Fruit fly (Drosophila melanogaster) whole organism, embryonic: ENCODE results near the gene Actn.

ENCODE experiments used
- Antp ChIP-seq: fragments of 200-800 bp; sonication (Bioruptor generic); optimal IDR thresholded peaks from 3 replicates; lab custom pipeline; 2016; ENCODE audit warnings: missing biosample characterization, missing genetic modification characterization
- CG10209 ChIP-seq: fragments of 200-800 bp; sonication (Bioruptor generic); optimal IDR thresholded peaks from 3 replicates; lab custom pipeline; 2017; ENCODE audit warnings: missing biosample characterization, mild to moderate bottlenecking, missing genetic modification characterization, missing genetic modification reagents
- CG10959 ChIP-seq: fragments of 200-800 bp; sonication (Bioruptor generic); IDR thresholded peaks from 2 replicates; pipeline ENCODE4 v1.3.6; 2022; ENCODE audit warnings: missing biosample characterization, missing genetic modification characterization
- CG11093 ChIP-seq: fragments of 200-800 bp; sonication (Bioruptor generic); IDR thresholded peaks from 3 replicates; pipeline ENCODE4 v1.3.6; 2022; ENCODE audit warnings: missing biosample characterization, missing genetic modification characterization
- CG12219 ChIP-seq: fragments of 200-800 bp; sonication (Bioruptor generic); optimal IDR thresholded peaks from 3 replicates; lab custom pipeline; 2018; ENCODE audit warnings: missing biosample characterization, mild to moderate bottlenecking, missing genetic modification characterization
- CG12236 ChIP-seq: fragments of 200-800 bp; sonication (Bioruptor generic); optimal IDR thresholded peaks from 2 replicates; lab custom pipeline; 2016; ENCODE audit warnings: missing biosample characterization, missing genetic modification characterization
- CG13287 ChIP-seq: fragments of 200-800 bp; sonication (Bioruptor generic); IDR thresholded peaks from 2 replicates; pipeline ENCODE4 v1.3.6; 2022; ENCODE audit warnings: missing biosample characterization, missing genetic modification characterization; ENCODE audit not compliant: partially characterized antibody
- CG13296 ChIP-seq: fragments of 200-800 bp; sonication (Bioruptor generic); optimal IDR thresholded peaks from 3 replicates; lab custom pipeline; 2018; ENCODE audit warnings: missing biosample characterization, mild to moderate bottlenecking, missing genetic modification characterization
- CG14710 ChIP-seq: fragments of 200-800 bp; sonication (Bioruptor generic); optimal IDR thresholded peaks from 3 replicates; lab custom pipeline; 2019; ENCODE audit warnings: missing biosample characterization, mild to moderate bottlenecking, missing genetic modification characterization, moderate library complexity
- CG2202 ChIP-seq: fragments of 200-800 bp; sonication (Bioruptor generic); optimal IDR thresholded peaks from 2 replicates; lab custom pipeline; 2018; ENCODE audit warnings: missing biosample characterization, mild to moderate bottlenecking, missing genetic modification characterization
- CG33213 ChIP-seq: fragments of 200-800 bp; sonication (Bioruptor generic); optimal IDR thresholded peaks from 3 replicates; lab custom pipeline; 2016; ENCODE audit warnings: missing biosample characterization, missing genetic modification characterization
- CG4282 ChIP-seq: fragments of 200-800 bp; sonication (Bioruptor generic); optimal IDR thresholded peaks from 2 replicates; lab custom pipeline; 2016; ENCODE audit warnings: missing biosample characterization, missing genetic modification characterization
- CG4617 ChIP-seq: fragments of 200-800 bp; sonication (Bioruptor generic); optimal IDR thresholded peaks from 3 replicates; lab custom pipeline; 2016; ENCODE audit warnings: missing biosample characterization, missing genetic modification characterization, borderline replicate concordance
- CG4854 ChIP-seq: fragments of 200-800 bp; sonication (Bioruptor generic); optimal IDR thresholded peaks from 2 replicates; lab custom pipeline; 2016; ENCODE audit warnings: missing biosample characterization, missing genetic modification characterization, inconsistent platforms
- CG6689 ChIP-seq: fragments of 200-800 bp; sonication (Bioruptor generic); IDR thresholded peaks from 2 replicates; pipeline ENCODE4 v1.3.6; 2022; ENCODE audit warnings: missing biosample characterization, missing genetic modification characterization
- CG7745 ChIP-seq: fragments of 200-800 bp; sonication (Bioruptor generic); optimal IDR thresholded peaks from 2 replicates; lab custom pipeline; 2018; ENCODE audit warnings: missing biosample characterization, mild to moderate bottlenecking, missing genetic modification characterization, moderate library complexity
- CG8765 ChIP-seq: fragments of 200-800 bp; sonication (Bioruptor generic); IDR thresholded peaks from 2 replicates; pipeline ENCODE4 v1.3.6; 2022; ENCODE audit warnings: missing biosample characterization, missing genetic modification characterization
- CG8924 ChIP-seq: fragments of 200-800 bp; optimal IDR thresholded peaks from 3 replicates; lab custom pipeline; 2019; ENCODE audit warnings: missing biosample characterization, mild to moderate bottlenecking, missing genetic modification characterization, moderate library complexity
- CTCF ChIP-seq: fragments of 200-800 bp; sonication (Bioruptor generic); optimal IDR thresholded peaks from 2 replicates; lab custom pipeline; 2017; ENCODE audit warnings: missing biosample characterization, mild to moderate bottlenecking, missing genetic modification characterization, moderate library complexity
- Chrac-16 ChIP-seq: fragments of 200-800 bp; sonication (Bioruptor generic); optimal IDR thresholded peaks from 3 replicates; lab custom pipeline; 2016; ENCODE audit warnings: missing biosample characterization, missing genetic modification characterization
- Dek ChIP-seq: fragments of 200-800 bp; sonication (Bioruptor generic); optimal IDR thresholded peaks from 3 replicates; lab custom pipeline; 2019; ENCODE audit warnings: missing biosample characterization, mild to moderate bottlenecking, missing genetic modification characterization, moderate library complexity
- Mes4 ChIP-seq: fragments of 200-800 bp; sonication (Bioruptor generic); optimal IDR thresholded peaks from 2 replicates; lab custom pipeline; 2016; ENCODE audit warnings: missing biosample characterization, missing genetic modification characterization
- NC2α ChIP-seq: fragments of 200-800 bp; sonication (Bioruptor generic); optimal IDR thresholded peaks from 2 replicates; lab custom pipeline; 2016; ENCODE audit warnings: missing biosample characterization, missing genetic modification characterization
- NK7.1 ChIP-seq: fragments of 200-800 bp; sonication (Bioruptor generic); optimal IDR thresholded peaks from 3 replicates; lab custom pipeline; 2016; ENCODE audit warnings: missing biosample characterization, missing genetic modification characterization
- NfI ChIP-seq: fragments of 200-800 bp; sonication (Bioruptor generic); optimal IDR thresholded peaks from 3 replicates; lab custom pipeline; 2018; ENCODE audit warnings: missing biosample characterization, mild to moderate bottlenecking, missing genetic modification characterization, moderate library complexity
- Oaz ChIP-seq: fragments of 200-800 bp; sonication (Bioruptor generic); IDR thresholded peaks from 2 replicates; pipeline ENCODE4 v1.3.6; 2022; ENCODE audit warnings: missing biosample characterization, missing genetic modification characterization
- Ptx1 ChIP-seq: fragments of 200-800 bp; sonication (Bioruptor generic); IDR thresholded peaks from 2 replicates; pipeline ENCODE4 v1.3.6; 2022; ENCODE audit warnings: missing biosample characterization, missing genetic modification characterization
- Ravus ChIP-seq: fragments of 200-800 bp; sonication (Bioruptor generic); IDR thresholded peaks from 2 replicates; pipeline ENCODE4 v1.3.6; 2022; ENCODE audit warnings: missing biosample characterization, missing genetic modification characterization
- TFAM ChIP-seq: fragments of 200-800 bp; sonication (Bioruptor generic); optimal IDR thresholded peaks from 2 replicates; lab custom pipeline; 2017; ENCODE audit warnings: missing biosample characterization, missing genetic modification characterization, inconsistent platforms
- Xrp1 ChIP-seq: fragments of 200-800 bp; sonication (Bioruptor generic); IDR thresholded peaks from 2 replicates; pipeline ENCODE4 v1.3.6; 2022; ENCODE audit warnings: missing biosample characterization, missing genetic modification characterization
- ab ChIP-seq: fragments of 200-800 bp; sonication (Bioruptor generic); optimal IDR thresholded peaks from 2 replicates; lab custom pipeline; 2016; ENCODE audit warnings: missing biosample characterization, missing genetic modification characterization
- amos ChIP-seq: fragments of 200-800 bp; sonication (Bioruptor generic); IDR thresholded peaks from 2 replicates; pipeline ENCODE4 v1.3.6; 2022; ENCODE audit warnings: missing biosample characterization, missing genetic modification characterization; ENCODE audit not compliant: partially characterized antibody
- bsh ChIP-seq, 2 experiments: fragments of 200-800 bp; sonication (Bioruptor generic); optimal IDR thresholded peaks; 2 replicates each; lab custom pipeline; 2017 to 2018; ENCODE audit warnings: mild to moderate bottlenecking in 2 of 2, missing biosample characterization in 2 of 2, missing genetic modification characterization in 2 of 2, moderate library complexity in 1 of 2
- cato ChIP-seq: fragments of 200-800 bp; sonication (Bioruptor generic); optimal IDR thresholded peaks from 2 replicates; lab custom pipeline; 2016; ENCODE audit warnings: missing biosample characterization, missing genetic modification characterization, borderline replicate concordance
- chif ChIP-seq, 2 experiments: fragments of 200-800 bp; sonication (Bioruptor generic); optimal IDR thresholded peaks; 3 replicates each; lab custom pipeline; 2016; ENCODE audit warnings: missing biosample characterization in 2 of 2, missing genetic modification characterization in 2 of 2
- chn ChIP-seq: fragments of 200-800 bp; sonication (Bioruptor generic); optimal IDR thresholded peaks from 2 replicates; lab custom pipeline; 2016; ENCODE audit warnings: missing biosample characterization, missing genetic modification characterization
- danr ChIP-seq: fragments of 200-800 bp; sonication (Bioruptor generic); IDR thresholded peaks from 2 replicates; pipeline ENCODE4 v1.3.6; 2022; ENCODE audit warnings: missing biosample characterization, missing genetic modification characterization
- grau ChIP-seq: fragments of 200-800 bp; optimal IDR thresholded peaks from 3 replicates; lab custom pipeline; 2019; ENCODE audit warnings: missing biosample characterization, mild to moderate bottlenecking, missing genetic modification characterization, moderate library complexity
- grn ChIP-seq: fragments of 200-800 bp; sonication (Bioruptor generic); optimal IDR thresholded peaks from 3 replicates; lab custom pipeline; 2017; ENCODE audit warnings: missing biosample characterization, missing genetic modification characterization
- inv ChIP-seq: fragments of 200-800 bp; sonication (Bioruptor generic); IDR thresholded peaks from 2 replicates; pipeline ENCODE4 v1.3.6; 2022; ENCODE audit warnings: missing biosample characterization, missing genetic modification characterization; ENCODE audit not compliant: partially characterized antibody
- mirr ChIP-seq: fragments of 200-800 bp; sonication (Bioruptor generic); optimal IDR thresholded peaks from 3 replicates; lab custom pipeline; 2018; ENCODE audit warnings: missing biosample characterization, mild to moderate bottlenecking, missing genetic modification characterization
- pan ChIP-seq, 4 experiments: fragments of >200 bp in 3 of 4; fragments of 200-800 bp in 1 of 4; sonication (Bioruptor generic) in 1 of 4; optimal IDR thresholded peaks in 3 of 4; IDR thresholded peaks in 1 of 4; 2 replicates each; pipeline versions ENCODE4 v1.3.6 to Lab custom; 2017 to 2022; ENCODE audit warnings: missing biosample characterization in 2 of 4, missing genetic modification characterization in 2 of 4, mixed read lengths in 1 of 4
- peb ChIP-seq: fragments of 200-800 bp; sonication (Bioruptor generic); IDR thresholded peaks from 2 replicates; pipeline ENCODE4 v1.3.6; 2022; ENCODE audit warnings: missing biosample characterization, missing genetic modification characterization
- pho ChIP-seq: fragments of 200-800 bp; sonication (Bioruptor generic); optimal IDR thresholded peaks from 2 replicates; lab custom pipeline; 2016; ENCODE audit warnings: missing biosample characterization, missing genetic modification characterization
- pnt ChIP-seq: fragments of 200-800 bp; sonication (Bioruptor generic); optimal IDR thresholded peaks from 3 replicates; lab custom pipeline; 2016; ENCODE audit warnings: missing biosample characterization, missing genetic modification characterization
- row ChIP-seq: fragments of 200-800 bp; sonication (Bioruptor generic); IDR thresholded peaks from 3 replicates; pipeline ENCODE4 v1.3.6; 2022; ENCODE audit warnings: missing biosample characterization, missing genetic modification characterization
- schlank ChIP-seq: fragments of 200-800 bp; sonication (Bioruptor generic); optimal IDR thresholded peaks from 2 replicates; lab custom pipeline; 2018; ENCODE audit warnings: missing biosample characterization, mild to moderate bottlenecking, missing genetic modification characterization
- shn ChIP-seq: fragments of 200-800 bp; sonication (Bioruptor generic); optimal IDR thresholded peaks from 3 replicates; lab custom pipeline; 2016; ENCODE audit warnings: missing biosample characterization, missing genetic modification characterization
- so ChIP-seq: fragments of 200-800 bp; sonication (Bioruptor generic); IDR thresholded peaks from 3 replicates; pipeline ENCODE4 v1.3.6; 2022; ENCODE audit warnings: missing biosample characterization, missing genetic modification characterization
- zfh1 ChIP-seq: fragments of 200-800 bp; sonication (Bioruptor generic); IDR thresholded peaks from 3 replicates; pipeline ENCODE4 v1.3.6; 2022; ENCODE audit warnings: missing biosample characterization, missing genetic modification characterization

Gene Actn

dm6 chrX:2080367-2080927 is 38.3 kb upstream of the Actn start, which contains the start of the genes CG16903 and Unc-76 (continued):
- TF ChIP-seq Antp (GFP tag; lab: Kevin White, UChicago) (peak; percentile 6), Ptx1 (GFP tag; lab: Robert Waterston, UW) (no peak), grn (GFP tag; lab: Kevin White, UChicago) (no peak), CG8765 (GFP tag; lab: Robert Waterston, UW) (no peak), CG4617 (GFP tag; lab: Kevin White, UChicago) (peak; percentile 90), CG8924 (tag; lab: Kevin White, UChicago) (peak; percentile 78), Dek (peak; percentile 65), CG13296 (GFP tag; lab: Kevin White, UChicago) (peak; percentile 50), Chrac-16 (GFP tag; lab: Kevin White, UChicago) (no peak), amos (GFP tag; lab: Robert Waterston, UW) (peak; percentile 58), NK7.1 (GFP tag; lab: Kevin White, UChicago) (no peak), cato (GFP tag; lab: Kevin White, UChicago) (no peak), Xrp1 (GFP tag; lab: Robert Waterston, UW) (0 out of 2 replicates have a peak, but pooled peaks have one; percentile 15), so (GFP tag; lab: Robert Waterston, UW) (peak; percentile 26; the same call in 1 of the 3 replicates), grau (tag; lab: Kevin White, UChicago) (peak; percentile 51), Oaz (no peak), CG33213 (GFP tag; lab: Kevin White, UChicago) (peak; percentile 91), ab (GFP tag; lab: Kevin White, UChicago) (no peak), chif (GFP tag; optimal IDR thresholded peaks at IDR 0.05; lab: Kevin White, UChicago) (peak; percentile 16 to 33), zfh1 (peak; percentile 46; the same call in 1 of the 3 replicates), CG4854 (GFP tag; lab: Kevin White, UChicago) (peak; percentile 14), CG12219 (GFP tag; lab: Kevin White, UChicago) (peak; percentile 32), CG14710 (tag; lab: Kevin White, UChicago) (peak; percentile 86), CG7745 (tag; lab: Kevin White, UChicago) (no peak), CG4282 (GFP tag; lab: Kevin White, UChicago) (peak; percentile 40), pnt (peak; percentile 0), Mes4 (GFP tag; lab: Kevin White, UChicago) (no peak), CG10209 (no peak), TFAM (GFP tag; lab: Kevin White, UChicago) (no peak), CG10959 (no peak), mirr (GFP tag; lab: Kevin White, UChicago) (peak; percentile 64), pho (GFP tag; lab: Kevin White, UChicago) (peak; percentile 39), CTCF (GFP tag; lab: Kevin White, UChicago) (peak; percentile 42), Ravus (GFP tag; lab: Robert Waterston, UW) (no peak), shn (GFP tag; lab: Kevin White, UChicago) (peak; percentile 3), peb (GFP tag; lab: Robert Waterston, UW) (no peak), inv (GFP tag; lab: Robert Waterston, UW) (peak; percentile 26; the same call in 1 of the 2 replicates), pan (optimal IDR thresholded peaks at IDR 0.05; lab: Kevin White, UChicago) (no peak), pan (GFP tag; optimal IDR thresholded peaks at IDR 0.05 in 1 of 2, IDR thresholded peaks at IDR 0.05 in 1 of 2) (no peak), CG12236 (GFP tag; lab: Kevin White, UChicago) (no peak), CG11093 (GFP tag; lab: Robert Waterston, UW) (no peak), row (peak; percentile 29; the same call in 1 of the 3 replicates), CG2202 (tag; lab: Kevin White, UChicago) (no peak), bsh (GFP tag; optimal IDR thresholded peaks at IDR 0.05; lab: Kevin White, UChicago) (peak in 1 of 2 experiments; percentile 21), schlank (tag; lab: Kevin White, UChicago) (no peak), CG6689 (no peak), chn (no peak), danr (GFP tag; lab: Robert Waterston, UW) (no peak), CG13287 (GFP tag; lab: Robert Waterston, UW) (peak; percentile 67), NC2α (GFP tag; lab: Kevin White, UChicago) (no peak), NfI (peak; percentile 25)
